Fruit fly (Drosophila melanogaster): Measurements from ENCODE around the gene Mst84Dc.

dm6 chr3R:7317107-7317506 is 47.4 kb downstream of the Mst84Dc start, which contains the start of gene CG10029:
- TF ChIP-seq Jra (GFP tag; optimal IDR thresholded peaks at IDR 0.05) (no peak), Hr83 (GFP tag; optimal IDR thresholded peaks at IDR 0.05; ENCODE audit: poor library complexity, severe bottlenecking) (no peak), sv (GFP tag; optimal IDR thresholded peaks at IDR 0.05) (no peak), dsf (GFP tag; optimal IDR thresholded peaks at IDR 0.05; ENCODE audit: borderline replicate concordance) (no peak), woc (GFP tag; optimal IDR thresholded peaks at IDR 0.05) (no peak), dmrt93B (GFP tag; optimal IDR thresholded peaks at IDR 0.05) (no peak), Dfd (GFP tag; optimal IDR thresholded peaks at IDR 0.05) (no peak), brk (GFP tag; optimal IDR thresholded peaks at IDR 0.05) (no peak), Abd-B (GFP tag; optimal IDR thresholded peaks at IDR 0.05) (no peak), CG32264 (GFP tag; optimal IDR thresholded peaks at IDR 0.05) (no peak), usp (GFP tag; optimal IDR thresholded peaks at IDR 0.05) (no peak)

All from whole organism, wandering third instar larva.